Fruit fly (Drosophila melanogaster) whole organism, pupa: ENCODE measurements around the gene APC7.

Experiments used
- CG10348 ChIP-seq: fragments of 200-800 bp; sonication (Bioruptor generic); IDR thresholded peaks from 2 replicates; pipeline ENCODE4 v1.3.6; 2022; ENCODE audit warnings: missing biosample characterization, missing genetic modification characterization
- CG12605 ChIP-seq: fragments of 200-800 bp; sonication (Bioruptor generic); IDR thresholded peaks from 2 replicates; pipeline ENCODE4 v1.3.6; 2022; ENCODE audit warnings: missing biosample characterization, missing genetic modification characterization
- CG13204 ChIP-seq: fragments of 200-800 bp; sonication (Bioruptor generic); optimal IDR thresholded peaks from 2 replicates; lab custom pipeline; 2018; ENCODE audit warnings: missing biosample characterization, mild to moderate bottlenecking, missing genetic modification characterization, moderate library complexity
- CG14655 ChIP-seq: fragments of 200-800 bp; sonication (Bioruptor generic); optimal IDR thresholded peaks from 3 replicates; lab custom pipeline; 2017; ENCODE audit warnings: mild to moderate bottlenecking, missing biosample characterization, missing genetic modification reagents, missing genetic modification characterization
- CG15710 ChIP-seq: fragments of 200-800 bp; sonication (Bioruptor generic); optimal IDR thresholded peaks from 2 replicates; lab custom pipeline; 2018; ENCODE audit warnings: missing biosample characterization, mild to moderate bottlenecking, missing genetic modification characterization, moderate library complexity
- CG17806 ChIP-seq: fragments of 200-800 bp; sonication (Bioruptor generic); optimal IDR thresholded peaks from 2 replicates; lab custom pipeline; 2018; ENCODE audit warnings: missing biosample characterization, mild to moderate bottlenecking, missing genetic modification characterization, moderate library complexity
- CG32121 ChIP-seq: fragments of 200-800 bp; sonication (Bioruptor generic); IDR thresholded peaks from 2 replicates; pipeline ENCODE4 v1.3.6; 2022; ENCODE audit warnings: missing biosample characterization, missing genetic modification characterization
- CG34367 ChIP-seq: fragments of 200-800 bp; sonication (Bioruptor generic); optimal IDR thresholded peaks from 2 replicates; lab custom pipeline; 2018; ENCODE audit warnings: missing biosample characterization, mild to moderate bottlenecking, missing genetic modification characterization
- CG4496 ChIP-seq: fragments of 200-800 bp; sonication (Bioruptor generic); IDR thresholded peaks from 3 replicates; pipeline ENCODE4 v1.3.6; 2022; ENCODE audit warnings: missing biosample characterization, missing genetic modification characterization
- CG8159 ChIP-seq: fragments of 200-800 bp; sonication (Bioruptor generic); optimal IDR thresholded peaks from 3 replicates; lab custom pipeline; 2018; ENCODE audit warnings: missing biosample characterization, mild to moderate bottlenecking, missing genetic modification characterization, moderate library complexity
- CG8301 ChIP-seq: fragments of 200-800 bp; sonication (Bioruptor generic); optimal IDR thresholded peaks from 2 replicates; lab custom pipeline; 2018; ENCODE audit warnings: missing biosample characterization, mild to moderate bottlenecking, missing genetic modification characterization
- CG9948 ChIP-seq: fragments of 200-800 bp; sonication (Bioruptor generic); optimal IDR thresholded peaks from 2 replicates; lab custom pipeline; 2018; ENCODE audit warnings: missing biosample characterization, mild to moderate bottlenecking, missing genetic modification characterization, moderate library complexity
- D1 ChIP-seq: fragments of 200-800 bp; sonication (Bioruptor generic); optimal IDR thresholded peaks from 2 replicates; lab custom pipeline; 2018; ENCODE audit warnings: missing biosample characterization, mild to moderate bottlenecking, missing genetic modification characterization, moderate library complexity
- EcR ChIP-seq: fragments of 200-800 bp; sonication (Bioruptor generic); optimal IDR thresholded peaks from 3 replicates; lab custom pipeline; 2019; ENCODE audit warnings: missing biosample characterization, missing genetic modification characterization, mild to moderate bottlenecking, moderate library complexity, missing genetic modification reagents
- Ets98B ChIP-seq: fragments of 200-800 bp; sonication (Bioruptor generic); IDR thresholded peaks from 2 replicates; pipeline ENCODE4 v1.3.6; 2022; ENCODE audit warnings: missing biosample characterization, missing genetic modification characterization
- Pif1A ChIP-seq: fragments of 200-800 bp; sonication (Bioruptor generic); optimal IDR thresholded peaks from 3 replicates; lab custom pipeline; 2016; ENCODE audit warnings: missing biosample characterization, missing genetic modification characterization
- Pif1B ChIP-seq: fragments of 200-800 bp; sonication (Bioruptor generic); optimal IDR thresholded peaks from 3 replicates; lab custom pipeline; 2016; ENCODE audit warnings: missing biosample characterization, missing genetic modification characterization
- Snoo ChIP-seq: fragments of 200-800 bp; sonication (Bioruptor generic); optimal IDR thresholded peaks from 3 replicates; lab custom pipeline; 2017; ENCODE audit warnings: missing biosample characterization, mild to moderate bottlenecking, missing genetic modification characterization, inconsistent platforms
- fd96Ca ChIP-seq: fragments of 200-800 bp; sonication (Bioruptor generic); IDR thresholded peaks from 3 replicates; pipeline ENCODE4 v1.3.6; 2022; ENCODE audit warnings: missing biosample characterization, missing genetic modification characterization
- gl ChIP-seq: fragments of 200-800 bp; sonication (Bioruptor generic); optimal IDR thresholded peaks from 2 replicates; lab custom pipeline; 2018; ENCODE audit warnings: missing biosample characterization, mild to moderate bottlenecking, missing genetic modification characterization
- rn ChIP-seq: fragments of 200-800 bp; sonication (Bioruptor generic); IDR thresholded peaks from 2 replicates; pipeline ENCODE4 v1.3.6; 2022; ENCODE audit warnings: missing biosample characterization, missing genetic modification characterization

The APC7 gene

DNA sequence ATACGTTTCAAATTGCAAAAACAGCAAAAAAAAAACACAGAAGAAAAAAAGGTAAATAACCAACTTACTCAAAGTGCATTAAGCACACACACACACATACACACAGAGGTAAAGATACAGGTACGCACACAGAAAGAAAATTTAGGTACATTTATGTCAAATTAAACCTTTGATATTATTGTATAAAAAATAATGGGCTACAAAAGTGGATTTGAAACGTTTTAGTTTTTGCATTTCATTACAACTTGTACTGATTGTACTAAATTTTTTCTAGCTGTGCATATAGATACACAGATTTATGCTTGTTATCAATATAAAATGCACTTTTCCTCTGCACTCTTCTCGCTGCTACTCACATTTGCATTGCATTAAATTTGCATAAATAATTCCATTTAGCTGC lies 20.5 kb downstream of the APC7 start:
- TF ChIP-seq CG15710 (tag; lab: Kevin White, UChicago), result peak; percentile 3
- TF ChIP-seq CG9948 (tag; lab: Kevin White, UChicago), result peak; percentile 54
- TF ChIP-seq CG8301 (tag; lab: Kevin White, UChicago), result peak; percentile 39
- peak; percentile 50 for TF ChIP-seq CG14655 (GFP tag; lab: Kevin White, UChicago)
- no peak for TF ChIP-seq rn (GFP tag; lab: Robert Waterston, UW)
- peak; percentile 22; the same call in 1 of the 2 replicates for TF ChIP-seq CG32121
- peak; percentile 32 for TF ChIP-seq CG12605 (GFP tag; lab: Robert Waterston, UW)
- TF ChIP-seq CG34367 (tag; lab: Kevin White, UChicago), result peak; percentile 24
- no peak for TF ChIP-seq fd96Ca (GFP tag; lab: Robert Waterston, UW)
- no peak for TF ChIP-seq Pif1B (GFP tag; lab: Kevin White, UChicago)
- TF ChIP-seq CG4496 (GFP tag; lab: Robert Waterston, UW), result peak; percentile 79; the same call in 2 of the 3 replicates
- peak; percentile 71 for TF ChIP-seq Ets98B (GFP tag; lab: Robert Waterston, UW)
- TF ChIP-seq CG8159, result peak; percentile 29
- TF ChIP-seq CG17806 (tag; lab: Kevin White, UChicago), result peak; percentile 37

- TF ChIP-seq CG10348 (GFP tag; lab: Robert Waterston, UW) (no peak), Snoo (tag; lab: Kevin White, UChicago) (no peak), CG17806 (tag; lab: Kevin White, UChicago) (peak; percentile 79), EcR (peak; percentile 3), CG14655 (GFP tag; lab: Kevin White, UChicago) (peak; percentile 84), fd96Ca (GFP tag; lab: Robert Waterston, UW) (peak; percentile 56; the same call in 1 of the 3 replicates), CG32121 (peak; percentile 52; the same call in 1 of the 2 replicates), CG9948 (tag; lab: Kevin White, UChicago) (peak; percentile 78), Ets98B (GFP tag; lab: Robert Waterston, UW) (peak; percentile 41), CG15710 (tag; lab: Kevin White, UChicago) (peak; percentile 79), Pif1B (GFP tag; lab: Kevin White, UChicago) (peak; percentile 27), rn (GFP tag; lab: Robert Waterston, UW) (peak; percentile 63), CG12605 (GFP tag; lab: Robert Waterston, UW) (peak; percentile 55; the same call in 1 of the 2 replicates), gl (tag; lab: Kevin White, UChicago) (peak; percentile 27), D1 (peak; percentile 19), CG4496 (GFP tag; lab: Robert Waterston, UW) (peak; percentile 84), CG34367 (tag; lab: Kevin White, UChicago) (peak; percentile 70), CG8301 (tag; lab: Kevin White, UChicago) (peak; percentile 79), CG13204 (peak; percentile 14), CG8159 (peak; percentile 79), Pif1A (GFP tag; lab: Kevin White, UChicago) (peak; percentile 77)
Observed at dm6 chrX:6621566-6622006, 24.7 kb downstream of the APC7 start.

- TF ChIP-seq CG17806 (tag; lab: Kevin White, UChicago), result peak; percentile 66
- TF ChIP-seq CG4496 (GFP tag; lab: Robert Waterston, UW), result peak; percentile 66
- peak; percentile 51 for TF ChIP-seq Pif1B (GFP tag; lab: Kevin White, UChicago)
- peak; percentile 78 for TF ChIP-seq CG14655 (GFP tag; lab: Kevin White, UChicago)
- peak; percentile 54 for TF ChIP-seq CG34367 (tag; lab: Kevin White, UChicago)
- no peak for TF ChIP-seq D1
- peak; percentile 86 for TF ChIP-seq EcR
- TF ChIP-seq CG10348 (GFP tag; lab: Robert Waterston, UW), result no peak
- TF ChIP-seq CG8301 (tag; lab: Kevin White, UChicago), result peak; percentile 58
- TF ChIP-seq rn (GFP tag; lab: Robert Waterston, UW), result no peak
- TF ChIP-seq Pif1A (GFP tag; lab: Kevin White, UChicago), result peak; percentile 34
- TF ChIP-seq Snoo (tag; lab: Kevin White, UChicago), result peak; percentile 38
- no peak; the same call in 1 of the 3 replicates for TF ChIP-seq fd96Ca (GFP tag; lab: Robert Waterston, UW)
- TF ChIP-seq CG15710 (tag; lab: Kevin White, UChicago), result peak; percentile 70
- peak; percentile 63 for TF ChIP-seq CG9948 (tag; lab: Kevin White, UChicago)
- peak; percentile 10 for TF ChIP-seq CG13204
- peak; percentile 34; the same call in 1 of the 2 replicates for TF ChIP-seq Ets98B (GFP tag; lab: Robert Waterston, UW)
- TF ChIP-seq CG12605 (GFP tag; lab: Robert Waterston, UW), result peak; percentile 61; the same call in 1 of the 2 replicates
- TF ChIP-seq CG8159, result peak; percentile 68
- peak; percentile 6 for TF ChIP-seq gl (tag; lab: Kevin White, UChicago)
- TF ChIP-seq CG32121, result peak; percentile 13; the same call in 1 of the 2 replicates
- TF ChIP-seq, all 21 proteins: peak for 17
Observed at dm6 chrX:6624006-6624745, 27.3 kb downstream of the APC7 start.

DNA sequence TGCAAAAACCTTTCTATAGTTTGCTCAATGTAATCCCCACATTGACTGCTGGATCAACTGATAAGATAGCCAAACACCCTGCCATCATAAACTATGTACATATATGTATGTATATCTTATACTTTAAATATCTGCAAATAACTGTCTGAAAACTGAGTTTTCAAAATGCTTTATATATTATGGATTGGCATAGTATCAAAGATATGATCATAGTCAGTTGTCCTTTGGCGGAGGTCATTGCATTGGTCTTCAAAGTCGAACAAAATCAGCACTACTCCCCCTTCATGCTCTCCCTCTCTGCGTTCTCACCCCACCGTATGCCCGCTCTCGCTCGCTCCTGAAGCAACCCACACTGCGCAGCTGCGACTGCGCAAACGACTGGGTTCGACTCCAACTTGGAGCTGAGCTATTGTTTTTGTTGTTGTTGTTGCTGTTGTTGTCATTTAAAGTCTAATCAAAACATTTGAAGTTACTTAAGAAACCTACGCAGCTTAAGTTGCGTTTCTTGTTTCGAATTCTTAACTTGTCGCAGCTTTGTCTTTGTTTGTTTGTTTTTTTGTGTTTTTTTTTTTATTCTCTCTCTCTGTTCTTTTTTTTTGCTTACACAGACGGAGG lies 28.2 kb downstream of the APC7 start:
- TF ChIP-seq CG10348 (GFP tag; lab: Robert Waterston, UW) (no peak), EcR (no peak), CG15710 (tag; lab: Kevin White, UChicago) (no peak), Snoo (tag; lab: Kevin White, UChicago) (no peak), CG17806 (tag; lab: Kevin White, UChicago) (peak; percentile 27), CG8159 (no peak), CG9948 (tag; lab: Kevin White, UChicago) (peak; percentile 27), CG12605 (GFP tag; lab: Robert Waterston, UW) (no peak), CG14655 (GFP tag; lab: Kevin White, UChicago) (peak; percentile 28), CG32121 (no peak), Pif1B (GFP tag; lab: Kevin White, UChicago) (no peak), rn (GFP tag; lab: Robert Waterston, UW) (no peak), Ets98B (GFP tag; lab: Robert Waterston, UW) (no peak), Pif1A (GFP tag; lab: Kevin White, UChicago) (no peak), D1 (no peak), CG4496 (GFP tag; lab: Robert Waterston, UW) (no peak), CG34367 (tag; lab: Kevin White, UChicago) (no peak), CG8301 (tag; lab: Kevin White, UChicago) (peak; percentile 5), gl (tag; lab: Kevin White, UChicago) (no peak), fd96Ca (GFP tag; lab: Robert Waterston, UW) (no peak), CG13204 (no peak)
